Fruit fly (Drosophila melanogaster): Measurements from ENCODE around the gene peg.

DNA sequence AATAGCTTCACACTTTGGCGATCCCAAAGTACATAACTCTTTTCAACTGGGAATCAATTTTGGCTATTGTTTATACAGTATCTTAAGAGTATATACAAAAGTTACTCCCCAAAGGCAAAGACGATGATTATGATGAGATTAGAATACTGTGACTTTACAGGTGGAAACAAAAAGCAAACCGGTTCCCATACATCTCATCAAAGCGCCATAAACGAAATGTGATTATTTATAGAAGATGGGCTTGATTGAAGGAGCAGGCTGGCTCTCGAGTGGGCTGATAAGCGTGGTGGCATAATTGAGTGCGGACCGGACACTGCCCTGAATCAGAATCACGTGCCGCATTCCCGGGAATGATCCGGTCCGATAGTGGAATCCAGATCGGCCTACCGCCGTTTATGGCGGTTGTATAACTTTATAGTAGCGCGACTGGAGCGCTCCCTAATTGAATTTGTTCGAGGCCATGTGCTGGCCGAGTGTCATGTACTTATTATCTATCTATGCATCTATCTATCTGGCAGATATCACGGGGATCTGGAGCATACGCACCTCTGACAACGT lies 48.1 kb upstream of the peg start:
- TF ChIP-seq Vsx2 (GFP tag; optimal IDR thresholded peaks at IDR 0.05; ENCODE audit: partially characterized antibody) (no peak), Abd-B (GFP tag; optimal IDR thresholded peaks at IDR 0.05) (no peak), br (GFP tag; optimal IDR thresholded peaks at IDR 0.05) (no peak), lola (GFP tag; optimal IDR thresholded peaks at IDR 0.05) (no peak), psq (GFP tag; optimal IDR thresholded peaks at IDR 0.05) (no peak), foxo (GFP tag; optimal IDR thresholded peaks at IDR 0.05) (no peak), dsf (GFP tag; optimal IDR thresholded peaks at IDR 0.05; ENCODE audit: borderline replicate concordance) (no peak), OdsH (GFP tag; optimal IDR thresholded peaks at IDR 0.05) (no peak), fru (GFP tag; optimal IDR thresholded peaks at IDR 0.05) (no peak)

Measured in whole organism, wandering third instar larva.